Worm (Caenorhabditis elegans): ENCODE measurements around the gene ima-1.

ce11 chrV:11220415-11220814 lies 19.1 kb upstream of the ima-1 start:
- TF ChIP-seq pha-4 (tag; optimal IDR thresholded peaks at IDR 0.05) = no peak
- TF ChIP-seq unc-62 (GFP tag; optimal IDR thresholded peaks at IDR 0.05) = no peak
- no peak for TF ChIP-seq lsy-2 (tag; optimal IDR thresholded peaks at IDR 0.05)
- TF ChIP-seq drap-1 (GFP tag; optimal IDR thresholded peaks at IDR 0.05) = no peak
- no peak for TF ChIP-seq nhr-28 (tag; optimal IDR thresholded peaks at IDR 0.05)
- TF ChIP-seq lin-13 (tag; optimal IDR thresholded peaks at IDR 0.05) = no peak
- no peak for TF ChIP-seq ceh-83 (GFP tag; optimal IDR thresholded peaks at IDR 0.05)
- TF ChIP-seq ceh-43 (GFP tag; optimal IDR thresholded peaks at IDR 0.05) = no peak
- TF ChIP-seq blmp-1 (tag; optimal IDR thresholded peaks at IDR 0.05) = no peak
- TF ChIP-seq ztf-11 (tag; optimal IDR thresholded peaks at IDR 0.05) = no peak
- no peak for TF ChIP-seq ces-1 (GFP tag; optimal IDR thresholded peaks at IDR 0.05)
- TF ChIP-seq snpc-4 (tag; optimal IDR thresholded peaks at IDR 0.05) = no peak
- no peak for TF ChIP-seq mls-2 (tag; optimal IDR thresholded peaks at IDR 0.05)
